Fruit fly (Drosophila melanogaster) whole organism, embryonic: ENCODE results near the gene Edg78E.

Experiments used
- Awh ChIP-seq: fragments of 200-800 bp; sonication (Bioruptor generic); IDR thresholded peaks from 2 replicates; pipeline ENCODE4, ENCODE4 v1.3.6; 2022; ENCODE audit warnings: missing biosample characterization, missing genetic modification characterization
- CG10147 ChIP-seq: fragments of 200-800 bp; sonication (Bioruptor generic); optimal IDR thresholded peaks from 2 replicates; lab custom pipeline; 2019; ENCODE audit warnings: missing biosample characterization, mild to moderate bottlenecking, missing genetic modification characterization, moderate library complexity
- CG1024 ChIP-seq: fragments of 200-800 bp; sonication (Bioruptor generic); IDR thresholded peaks from 2 replicates; pipeline ENCODE4 v1.3.6; 2022; ENCODE audit warnings: missing biosample characterization, missing genetic modification characterization
- CG10979 ChIP-seq: fragments of 200-800 bp; sonication (Bioruptor generic); optimal IDR thresholded peaks from 2 replicates; lab custom pipeline; 2018; ENCODE audit warnings: missing biosample characterization, mild to moderate bottlenecking, missing genetic modification characterization, moderate library complexity
- CG12391 ChIP-seq: fragments of 200-800 bp; sonication (Bioruptor generic); optimal IDR thresholded peaks from 3 replicates; lab custom pipeline; 2018; ENCODE audit warnings: missing biosample characterization, mild to moderate bottlenecking, missing genetic modification characterization, moderate library complexity
- CG13287 ChIP-seq: fragments of 200-800 bp; sonication (Bioruptor generic); IDR thresholded peaks from 2 replicates; pipeline ENCODE4 v1.3.6; 2022; ENCODE audit warnings: missing biosample characterization, missing genetic modification characterization; ENCODE audit not compliant: partially characterized antibody
- CG14965 ChIP-seq: fragments of 200-800 bp; sonication (Bioruptor generic); optimal IDR thresholded peaks from 2 replicates; lab custom pipeline; 2016; ENCODE audit warnings: missing biosample characterization, missing genetic modification characterization, borderline replicate concordance
- CG17568 ChIP-seq: fragments of 200-800 bp; sonication (Bioruptor generic); optimal IDR thresholded peaks from 2 replicates; lab custom pipeline; 2018; ENCODE audit warnings: missing biosample characterization, mild to moderate bottlenecking, missing genetic modification characterization, moderate library complexity
- CG17912 ChIP-seq: fragments of 200-800 bp; sonication (Bioruptor generic); optimal IDR thresholded peaks from 2 replicates; lab custom pipeline; 2018; ENCODE audit warnings: missing biosample characterization, mild to moderate bottlenecking, missing genetic modification characterization
- CG18262 ChIP-seq: fragments of 200-800 bp; optimal IDR thresholded peaks from 3 replicates; lab custom pipeline; 2019; ENCODE audit warnings: missing biosample characterization, mild to moderate bottlenecking, missing genetic modification characterization, moderate library complexity
- CG3065 ChIP-seq: fragments of 200-800 bp; sonication (Bioruptor generic); optimal IDR thresholded peaks from 2 replicates; lab custom pipeline; 2016; ENCODE audit warnings: missing biosample characterization, missing genetic modification characterization
- CG31365 ChIP-seq: fragments of 200-800 bp; sonication (Bioruptor generic); optimal IDR thresholded peaks from 2 replicates; lab custom pipeline; 2018; ENCODE audit warnings: missing biosample characterization, mild to moderate bottlenecking, missing genetic modification characterization
- CG4707 ChIP-seq: fragments of 200-800 bp; sonication (Bioruptor generic); optimal IDR thresholded peaks from 2 replicates; lab custom pipeline; 2018; ENCODE audit warnings: missing biosample characterization, mild to moderate bottlenecking, missing genetic modification characterization, moderate library complexity
- CG5180 ChIP-seq: fragments of 200-800 bp; sonication (Bioruptor generic); optimal IDR thresholded peaks from 3 replicates; lab custom pipeline; 2017; ENCODE audit warnings: missing biosample characterization, missing genetic modification characterization, mild to moderate bottlenecking, moderate library complexity, missing genetic modification reagents
- CG6254 ChIP-seq: fragments of 200-800 bp; sonication (Bioruptor generic); optimal IDR thresholded peaks from 3 replicates; lab custom pipeline; 2017; ENCODE audit warnings: mild to moderate bottlenecking, missing biosample characterization, missing genetic modification reagents, missing genetic modification characterization
- CG6791 ChIP-seq: fragments of 200-800 bp; sonication (Bioruptor generic); IDR thresholded peaks from 3 replicates; pipeline ENCODE4 v1.3.6; 2022; ENCODE audit warnings: missing biosample characterization, missing genetic modification characterization; ENCODE audit not compliant: partially characterized antibody
- CG8944 ChIP-seq: fragments of 200-800 bp; sonication (Bioruptor generic); optimal IDR thresholded peaks from 3 replicates; lab custom pipeline; 2016; ENCODE audit warnings: missing biosample characterization, missing genetic modification characterization
- Dek ChIP-seq: fragments of 200-800 bp; sonication (Bioruptor generic); optimal IDR thresholded peaks from 3 replicates; lab custom pipeline; 2019; ENCODE audit warnings: missing biosample characterization, mild to moderate bottlenecking, missing genetic modification characterization, moderate library complexity
- Dip2 ChIP-seq: fragments of 200-800 bp; sonication (Bioruptor generic); IDR thresholded peaks from 2 replicates; pipeline ENCODE4 v1.3.6; 2022; ENCODE audit warnings: missing biosample characterization, missing genetic modification characterization
- H2.0 ChIP-seq: fragments of 200-800 bp; sonication (Bioruptor generic); IDR thresholded peaks from 2 replicates; pipeline ENCODE4 v1.3.6; 2022; ENCODE audit warnings: missing biosample characterization, missing genetic modification characterization
- Lim3 ChIP-seq: fragments of 200-800 bp; sonication (Bioruptor generic); IDR thresholded peaks from 2 replicates; pipeline ENCODE4 v1.3.6; 2022; ENCODE audit warnings: missing biosample characterization, missing genetic modification characterization
- Meics ChIP-seq: fragments of 200-800 bp; sonication (Bioruptor generic); optimal IDR thresholded peaks from 2 replicates; lab custom pipeline; 2017; ENCODE audit warnings: missing biosample characterization, mild to moderate bottlenecking, missing genetic modification characterization
- NC2α ChIP-seq: fragments of 200-800 bp; sonication (Bioruptor generic); optimal IDR thresholded peaks from 2 replicates; lab custom pipeline; 2016; ENCODE audit warnings: missing biosample characterization, missing genetic modification characterization
- Nf-YB ChIP-seq: fragments of 200-800 bp; sonication (Bioruptor generic); optimal IDR thresholded peaks from 3 replicates; lab custom pipeline; 2019; ENCODE audit warnings: missing biosample characterization, mild to moderate bottlenecking, missing genetic modification characterization, moderate library complexity
- Nf-YC ChIP-seq: fragments of 200-800 bp; optimal IDR thresholded peaks from 3 replicates; lab custom pipeline; 2019; ENCODE audit warnings: missing biosample characterization, mild to moderate bottlenecking, missing genetic modification characterization, moderate library complexity
- Sin3A ChIP-seq: fragments of >200 bp; optimal IDR thresholded peaks from 2 replicates; lab custom pipeline; 2018
- Sox102F ChIP-seq: fragments of 200-800 bp; sonication (Bioruptor generic); optimal IDR thresholded peaks from 2 replicates; lab custom pipeline; 2018; ENCODE audit warnings: missing biosample characterization, mild to moderate bottlenecking, missing genetic modification characterization, moderate library complexity
- Xrp1 ChIP-seq: fragments of 200-800 bp; sonication (Bioruptor generic); IDR thresholded peaks from 2 replicates; pipeline ENCODE4 v1.3.6; 2022; ENCODE audit warnings: missing biosample characterization, missing genetic modification characterization
- aop ChIP-seq: fragments of 200-800 bp; sonication (Bioruptor generic); IDR thresholded peaks from 2 replicates; pipeline ENCODE4 v1.3.6; 2022; ENCODE audit warnings: missing biosample characterization, missing genetic modification characterization
- bcd ChIP-seq: fragments of 200-800 bp; sonication (Bioruptor generic); optimal IDR thresholded peaks from 2 replicates; lab custom pipeline; 2017; ENCODE audit warnings: missing biosample characterization, mild to moderate bottlenecking, missing genetic modification characterization
- bsh ChIP-seq, 2 experiments: fragments of 200-800 bp; sonication (Bioruptor generic); optimal IDR thresholded peaks; 2 replicates each; lab custom pipeline; 2017 to 2018; ENCODE audit warnings: mild to moderate bottlenecking in 2 of 2, missing biosample characterization in 2 of 2, missing genetic modification characterization in 2 of 2, moderate library complexity in 1 of 2
- corto ChIP-seq: fragments of 200-800 bp; sonication (Bioruptor generic); optimal IDR thresholded peaks from 2 replicates; lab custom pipeline; 2016; ENCODE audit warnings: missing biosample characterization, mild to moderate bottlenecking, missing genetic modification characterization, moderate library complexity
- da ChIP-seq: fragments of 200-800 bp; sonication (Bioruptor generic); optimal IDR thresholded peaks from 2 replicates; lab custom pipeline; 2016; ENCODE audit warnings: missing biosample characterization, missing genetic modification characterization
- gem ChIP-seq: fragments of 200-800 bp; sonication (Bioruptor generic); optimal IDR thresholded peaks from 2 replicates; lab custom pipeline; 2019; ENCODE audit warnings: missing biosample characterization, mild to moderate bottlenecking, missing genetic modification characterization, moderate library complexity
- jing ChIP-seq: fragments of 200-800 bp; sonication (Bioruptor generic); optimal IDR thresholded peaks from 2 replicates; lab custom pipeline; 2018; ENCODE audit warnings: missing biosample characterization, mild to moderate bottlenecking, missing genetic modification characterization
- knrl ChIP-seq: fragments of 200-800 bp; sonication (Bioruptor generic); IDR thresholded peaks from 3 replicates; pipeline ENCODE4 v1.3.6; 2022; ENCODE audit warnings: missing biosample characterization, missing genetic modification characterization; ENCODE audit not compliant: partially characterized antibody
- lab ChIP-seq: fragments of 200-800 bp; sonication (Bioruptor generic); optimal IDR thresholded peaks from 3 replicates; lab custom pipeline; 2017; ENCODE audit warnings: missing biosample characterization, missing genetic modification characterization, mild to moderate bottlenecking, moderate library complexity, missing genetic modification reagents
- org-1 ChIP-seq: fragments of 200-800 bp; sonication (Bioruptor generic); optimal IDR thresholded peaks from 2 replicates; lab custom pipeline; 2017; ENCODE audit warnings: missing biosample characterization, missing genetic modification characterization
- phol ChIP-seq: fragments of 200-800 bp; sonication (Bioruptor generic); optimal IDR thresholded peaks from 3 replicates; lab custom pipeline; 2018; ENCODE audit warnings: missing biosample characterization, mild to moderate bottlenecking, missing genetic modification characterization, moderate library complexity
- pum ChIP-seq: fragments of 200-800 bp; sonication (Bioruptor generic); optimal IDR thresholded peaks from 2 replicates; lab custom pipeline; 2016; ENCODE audit warnings: missing biosample characterization, missing genetic modification characterization
- repo ChIP-seq: fragments of 200-800 bp; sonication (Bioruptor generic); optimal IDR thresholded peaks from 2 replicates; lab custom pipeline; 2016; ENCODE audit warnings: missing biosample characterization, missing genetic modification characterization
- row ChIP-seq: fragments of 200-800 bp; sonication (Bioruptor generic); IDR thresholded peaks from 3 replicates; pipeline ENCODE4 v1.3.6; 2022; ENCODE audit warnings: missing biosample characterization, missing genetic modification characterization
- sc ChIP-seq, 3 experiments: fragments of >200 bp in 2 of 3; fragments of 200-800 bp in 1 of 3; sonication (Bioruptor generic) in 1 of 3; optimal IDR thresholded peaks; 2 replicates in 2 of 3; 3 replicates in 1 of 3; lab custom pipeline; 2017; ENCODE audit warnings: mild to moderate bottlenecking in 1 of 3, missing biosample characterization in 1 of 3, missing genetic modification characterization in 1 of 3, missing genetic modification reagents in 1 of 3
- sisA ChIP-seq: fragments of 200-800 bp; sonication (Bioruptor generic); IDR thresholded peaks from 2 replicates; pipeline ENCODE4 v1.3.6; 2022; ENCODE audit warnings: missing biosample characterization, missing genetic modification characterization
- slbo ChIP-seq: fragments of 200-800 bp; sonication (Bioruptor generic); IDR thresholded peaks from 2 replicates; pipeline ENCODE4 v1.3.6; 2022; ENCODE audit warnings: missing biosample characterization, missing genetic modification characterization
- slp2 ChIP-seq: fragments of 200-800 bp; sonication (Bioruptor generic); optimal IDR thresholded peaks from 2 replicates; lab custom pipeline; 2016; ENCODE audit warnings: missing biosample characterization, missing genetic modification characterization
- sna ChIP-seq: fragments of 200-800 bp; sonication (Bioruptor generic); IDR thresholded peaks from 2 replicates; pipeline ENCODE4 v1.3.6; 2022; ENCODE audit warnings: missing biosample characterization, missing genetic modification characterization; ENCODE audit not compliant: partially characterized antibody
- sob ChIP-seq: fragments of 200-800 bp; sonication (Bioruptor generic); IDR thresholded peaks from 2 replicates; pipeline ENCODE4 v1.3.6; 2022; ENCODE audit warnings: missing biosample characterization, missing genetic modification characterization
- stc ChIP-seq: fragments of 200-800 bp; sonication (Bioruptor generic); IDR thresholded peaks from 2 replicates; pipeline ENCODE4 v1.3.6; 2022; ENCODE audit warnings: missing biosample characterization, missing genetic modification characterization
- tio ChIP-seq: fragments of 200-800 bp; sonication (Bioruptor generic); optimal IDR thresholded peaks from 2 replicates; lab custom pipeline; 2017; ENCODE audit warnings: missing biosample characterization, missing genetic modification characterization, inconsistent platforms

Edg78E gene

dm6 chr3L:21259257-21259656 is 38.3 kb downstream of the Edg78E start:
- peak; percentile 21 for TF ChIP-seq CG4707
- peak; percentile 35; the same call in 1 of the 3 replicates for TF ChIP-seq row (GFP tag; lab: Robert Waterston, UW)
- TF ChIP-seq bsh (GFP tag; optimal IDR thresholded peaks at IDR 0.05; lab: Kevin White, UChicago): peak in 1 of 2 experiments; percentile 29
- TF ChIP-seq sisA (GFP tag; lab: Robert Waterston, UW): peak; percentile 44
- TF ChIP-seq Sox102F (GFP tag; lab: Kevin White, UChicago): peak; percentile 65
- TF ChIP-seq da: no peak
- peak; percentile 24 for TF ChIP-seq CG5180 (GFP tag; lab: Kevin White, UChicago)
- no peak for TF ChIP-seq tio (GFP tag; lab: Kevin White, UChicago)
- TF ChIP-seq aop (GFP tag; lab: Robert Waterston, UW): no peak
- no peak for TF ChIP-seq CG13287
- no peak for TF ChIP-seq CG17568 (GFP tag; lab: Kevin White, UChicago)
- no peak for TF ChIP-seq slp2 (GFP tag; lab: Kevin White, UChicago)
- no peak for TF ChIP-seq Sin3A (lab: Kevin White, UChicago)
- no peak for TF ChIP-seq CG14965 (GFP tag; lab: Kevin White, UChicago)
- TF ChIP-seq Nf-YB (GFP tag; lab: Kevin White, UChicago): no peak
- no peak for TF ChIP-seq CG3065
- TF ChIP-seq Dip2: no peak
- TF ChIP-seq corto (GFP tag; lab: Kevin White, UChicago): no peak
- TF ChIP-seq phol: peak; percentile 26
- TF ChIP-seq jing: no peak
- TF ChIP-seq NC2α: no peak
- TF ChIP-seq bcd (GFP tag; lab: Kevin White, UChicago): no peak
- TF ChIP-seq sna: no peak
- TF ChIP-seq Xrp1 (GFP tag; lab: Robert Waterston, UW): 0 out of 2 replicates have a peak, but pooled peaks have one; percentile 6
- no peak for TF ChIP-seq knrl (GFP tag; lab: Robert Waterston, UW)
- TF ChIP-seq CG6254: peak; percentile 9
- TF ChIP-seq CG31365 (tag; lab: Kevin White, UChicago): no peak
- no peak for TF ChIP-seq Meics
- TF ChIP-seq pum (GFP tag; lab: Kevin White, UChicago): no peak
- no peak for TF ChIP-seq repo (GFP tag; lab: Kevin White, UChicago)
- no peak for TF ChIP-seq slbo (GFP tag; lab: Robert Waterston, UW)
- no peak for TF ChIP-seq Dek (tag; lab: Kevin White, UChicago)
- TF ChIP-seq sob (GFP tag; lab: Robert Waterston, UW): no peak
- no peak for TF ChIP-seq CG6791 (GFP tag; lab: Robert Waterston, UW)
- no peak for TF ChIP-seq CG10979 (tag; lab: Kevin White, UChicago)
- TF ChIP-seq Awh (GFP tag; lab: Robert Waterston, UW): 0 out of 2 replicates have a peak, but pooled peaks have one; percentile 45
- no peak for TF ChIP-seq Lim3 (GFP tag; lab: Robert Waterston, UW)
- TF ChIP-seq CG8944 (GFP tag; lab: Kevin White, UChicago): no peak
- no peak for TF ChIP-seq Nf-YC (tag; lab: Kevin White, UChicago)
- no peak for TF ChIP-seq CG10147 (GFP tag; lab: Kevin White, UChicago)
- TF ChIP-seq CG18262 (tag; lab: Kevin White, UChicago): peak; percentile 18
- TF ChIP-seq sc (optimal IDR thresholded peaks at IDR 0.05; lab: Kevin White, UChicago): no peak
- no peak for TF ChIP-seq sc (GFP tag; optimal IDR thresholded peaks at IDR 0.05; lab: Kevin White, UChicago)
- no peak for TF ChIP-seq CG17912
- TF ChIP-seq H2.0 (GFP tag; lab: Robert Waterston, UW): no peak
- TF ChIP-seq org-1: no peak
- no peak for TF ChIP-seq stc (GFP tag; lab: Robert Waterston, UW)
- TF ChIP-seq lab (GFP tag; lab: Kevin White, UChicago): no peak
- no peak for TF ChIP-seq CG1024 (GFP tag; lab: Robert Waterston, UW)
- no peak for TF ChIP-seq CG12391 (tag; lab: Kevin White, UChicago)
- TF ChIP-seq gem: peak; percentile 38
